Worm (Caenorhabditis elegans) whole organism, young adult: ENCODE results near the gene snrp-3.

Experiments
- Y56A3A.18 ChIP-seq: fragments of 200-800 bp; sonication (Bioruptor generic); IDR thresholded peaks from 2 replicates; pipeline ENCODE4 v1.3.6; 2022; ENCODE audit warnings: missing genetic modification reagents, missing genetic modification characterization, missing compliant biosample characterization
- Y95B8A.8 ChIP-seq: fragments of 200-800 bp; sonication (Bioruptor generic); IDR thresholded peaks from 2 replicates; pipeline ENCODE4 v1.3.6; 2022; ENCODE audit warnings: missing genetic modification reagents, missing genetic modification characterization, missing compliant biosample characterization
- ama-1 ChIP-seq, 3 experiments: fragments of 150-350 bp in 1 of 3; sonication (generic microtip) in 2 of 3; optimal IDR thresholded peaks; 2 replicates each; lab custom pipeline; 2014 to 2018; ENCODE audit warnings: missing biosample characterization in 2 of 3, missing genetic modification characterization in 2 of 3, missing genetic modification reagents in 2 of 3
- dpl-1 ChIP-seq: fragments of 150-350 bp; optimal IDR thresholded peaks from 2 replicates; lab custom pipeline; 2014; ENCODE audit warnings: missing biosample characterization, missing genetic modification reagents, missing genetic modification characterization
- let-607 ChIP-seq, 2 experiments: fragments of 200-800 bp in 1 of 2; sonication (Bioruptor generic) in 1 of 2; sonication (generic microtip) in 1 of 2; optimal IDR thresholded peaks; 2 replicates each; lab custom pipeline; 2016 to 2018; ENCODE audit warnings: mild to moderate bottlenecking in 2 of 2, missing compliant biosample characterization in 2 of 2, missing genetic modification characterization in 2 of 2, moderate library complexity in 2 of 2, missing genotype in 1 of 2
- repo-1 ChIP-seq: sonication (generic microtip); optimal IDR thresholded peaks from 2 replicates; lab custom pipeline; 2017; ENCODE audit warnings: mild to moderate bottlenecking, missing genetic modification characterization, missing compliant biosample characterization
- sea-2 ChIP-seq: fragments of 200-800 bp; sonication (Bioruptor generic); IDR thresholded peaks from 2 replicates; pipeline ENCODE4 v1.3.6; 2022; ENCODE audit warnings: missing genetic modification characterization, missing compliant biosample characterization
- snpc-3.4 ChIP-seq: sonication (generic microtip); optimal IDR thresholded peaks from 2 replicates; lab custom pipeline; 2017; ENCODE audit warnings: missing genetic modification characterization, mild to moderate bottlenecking, missing compliant biosample characterization, antibody characterized with exemption, moderate library complexity, missing genotype, missing genetic modification reagents
- unc-130 ChIP-seq: sonication (generic microtip); optimal IDR thresholded peaks from 2 replicates; lab custom pipeline; 2016; ENCODE audit warnings: missing genetic modification reagents, missing genetic modification characterization, missing compliant biosample characterization
- zfh-2 ChIP-seq: fragments of 200-800 bp; sonication (Bioruptor generic); conservative IDR thresholded peaks from 2 replicates; pipeline ENCODE4 v1.3.6; 2022; ENCODE audit warnings: missing genetic modification reagents, missing genetic modification characterization, missing compliant biosample characterization
- ztf-18 ChIP-seq: sonication (generic microtip); optimal IDR thresholded peaks from 2 replicates; lab custom pipeline; 2016; ENCODE audit warnings: missing genotype, mild to moderate bottlenecking, missing genetic modification characterization, missing compliant biosample characterization
- ztf-22 ChIP-seq: fragments of 200-800 bp; sonication (Bioruptor generic); optimal IDR thresholded peaks from 2 replicates; lab custom pipeline; 2018; ENCODE audit warnings: mild to moderate bottlenecking, missing genetic modification characterization, moderate library complexity, missing compliant biosample characterization

DNA sequence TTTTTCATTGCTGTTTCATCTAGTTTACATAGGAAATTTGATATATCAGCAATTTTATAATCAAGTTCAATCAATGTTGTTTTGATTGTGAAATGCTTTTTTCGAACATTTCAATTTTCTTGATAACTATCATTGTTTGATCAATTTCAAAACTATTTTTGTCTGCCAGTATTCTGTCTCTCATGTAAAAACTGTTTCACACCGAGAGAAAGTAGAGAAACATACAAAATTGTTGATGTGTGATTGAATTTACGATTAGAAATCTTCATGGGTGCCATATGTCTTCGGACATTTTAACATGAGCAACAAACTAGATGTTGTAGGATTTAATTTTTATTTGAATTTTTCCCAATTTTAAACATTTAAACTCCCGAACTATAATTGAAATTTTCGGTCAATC is 36.9 kb downstream of the snrp-3 start, which contains the start of gene C49C8.2:
- TF ChIP-seq sea-2 (GFP tag; lab: Robert Waterston, UW) (no peak), Y95B8A.8 (no peak), let-607 (tag; optimal IDR thresholded peaks at IDR 0.05; lab: Kevin White, UChicago) (no peak), repo-1 (tag; lab: Kevin White, UChicago) (no peak), ztf-22 (GFP tag; lab: Kevin White, UChicago) (no peak), dpl-1 (no peak), snpc-3.4 (tag; lab: Kevin White, UChicago) (no peak), Y56A3A.18 (no peak), ztf-18 (tag; lab: Kevin White, UChicago) (no peak), unc-130 (GFP tag; lab: Kevin White, UChicago) (no peak), ama-1 (optimal IDR thresholded peaks at IDR 0.05; lab: Kevin White, UChicago) (no peak), ama-1 (GFP tag; optimal IDR thresholded peaks at IDR 0.05; lab: Kevin White, UChicago) (no peak), zfh-2 (GFP tag; lab: Robert Waterston, UW) (no peak)
